Fruit fly (Drosophila melanogaster): ENCODE measurements around the gene CG43799.

dm6 chr2L:7258105-7258504 lies 30.6 kb downstream of the CG43799 start:
- TF ChIP-seq CG8478 (optimal IDR thresholded peaks at IDR 0.05) (no peak), CTCF (optimal IDR thresholded peaks at IDR 0.05) (peak; percentile 90 to 97)

All from S2 (cell line).